Worm (Caenorhabditis elegans): ENCODE data around the gene nspg-1.

- no peak for TF ChIP-seq him-1 (tag; optimal IDR thresholded peaks at IDR 0.05)
- TF ChIP-seq dao-5 (tag; optimal IDR thresholded peaks at IDR 0.05): no peak
Observed at ce11 chrV:12827219-12827618, 40.7 kb downstream of the nspg-1 start, which contains the start of gene ugt-15.

All from whole organism, L4/young adult.